Worm (Caenorhabditis elegans) whole organism, L4 larva: ENCODE results near the gene C10E2.2.

Source experiments
- F37D6.2 ChIP-seq: sonication (generic microtip); optimal IDR thresholded peaks from 2 replicates; lab custom pipeline; 2016; ENCODE audit warnings: mild to moderate bottlenecking, missing genetic modification characterization, missing compliant biosample characterization
- ZK546.5 ChIP-seq, 2 experiments: sonication (generic microtip); optimal IDR thresholded peaks; 2 replicates each; lab custom pipeline; 2017; ENCODE audit warnings: missing biosample characterization in 2 of 2, missing genetic modification characterization in 2 of 2
- ctbp-1 ChIP-seq: fragments of 200-800 bp; sonication (Bioruptor generic); IDR thresholded peaks from 2 replicates; pipeline ENCODE4 v1.3.6; 2022; ENCODE audit warnings: missing genetic modification reagents, missing genetic modification characterization, missing compliant biosample characterization
- dmd-6 ChIP-seq: fragments of 200-800 bp; sonication (Bioruptor generic); IDR thresholded peaks from 2 replicates; pipeline ENCODE4 v1.3.6; 2022; ENCODE audit warnings: missing genetic modification reagents, missing genetic modification characterization, missing compliant biosample characterization
- fkh-10 ChIP-seq: fragments of 150-350 bp; optimal IDR thresholded peaks from 2 replicates; lab custom pipeline; 2014; ENCODE audit warnings: missing biosample characterization, missing genetic modification reagents, missing genetic modification characterization
- fos-1 ChIP-seq: fragments of 150-350 bp; optimal IDR thresholded peaks from 2 replicates; lab custom pipeline; 2014; ENCODE audit warnings: missing biosample characterization, missing genetic modification characterization
- hlh-11 ChIP-seq: fragments of 200-800 bp; sonication (Bioruptor generic); optimal IDR thresholded peaks from 2 replicates; lab custom pipeline; 2018; ENCODE audit warnings: mild to moderate bottlenecking, missing genetic modification characterization, missing compliant biosample characterization
- hlh-30 ChIP-seq: sonication (generic microtip); optimal IDR thresholded peaks from 2 replicates; lab custom pipeline; 2017; ENCODE audit warnings: antibody characterized with exemption, mild to moderate bottlenecking, missing genetic modification characterization, missing compliant biosample characterization; ENCODE audit not compliant: insufficient read depth
- jun-1 ChIP-seq: fragments of 150-350 bp; optimal IDR thresholded peaks from 2 replicates; lab custom pipeline; 2014; ENCODE audit warnings: missing biosample characterization, missing genetic modification reagents, missing genetic modification characterization
- mdl-1 ChIP-seq, 2 experiments: fragments of 150-350 bp in 1 of 2; sonication (generic microtip) in 1 of 2; optimal IDR thresholded peaks; 2 replicates each; lab custom pipeline; 2014 to 2017; ENCODE audit warnings: missing biosample characterization in 2 of 2, missing genetic modification characterization in 2 of 2
- mep-1 ChIP-seq: fragments of 150-350 bp; sonication (generic microtip); optimal IDR thresholded peaks from 3 replicates; lab custom pipeline; 2014; ENCODE audit warnings: missing biosample characterization, missing genetic modification characterization
- nhr-10 ChIP-seq: fragments of 150-350 bp; optimal IDR thresholded peaks from 2 replicates; lab custom pipeline; 2014; ENCODE audit warnings: missing biosample characterization, missing genetic modification characterization
- nhr-111 ChIP-seq: fragments of 200-800 bp; sonication (Bioruptor generic); optimal IDR thresholded peaks from 2 replicates; lab custom pipeline; 2018; ENCODE audit warnings: mild to moderate bottlenecking, missing genetic modification characterization, missing compliant biosample characterization
- nhr-28 ChIP-seq: fragments of 150-350 bp; optimal IDR thresholded peaks from 2 replicates; lab custom pipeline; 2014; ENCODE audit warnings: missing biosample characterization, missing genetic modification characterization
- nhr-6 ChIP-seq: fragments of 150-350 bp; optimal IDR thresholded peaks from 2 replicates; lab custom pipeline; 2014; ENCODE audit warnings: missing biosample characterization, missing genetic modification characterization
- nhr-76 ChIP-seq: fragments of 150-350 bp; optimal IDR thresholded peaks from 2 replicates; lab custom pipeline; 2014; ENCODE audit warnings: missing biosample characterization, missing genetic modification characterization
- pha-4 ChIP-seq, 2 experiments: fragments of 150-350 bp in 1 of 2; fragments of 200-800 bp in 1 of 2; sonication (Bioruptor generic) in 1 of 2; IDR thresholded peaks in 1 of 2; optimal IDR thresholded peaks in 1 of 2; 2 replicates each; pipeline versions ENCODE4 v1.3.6 to Lab custom; 2014 to 2022; ENCODE audit warnings: missing genetic modification characterization in 2 of 2, missing genetic modification reagents in 2 of 2, missing biosample characterization in 1 of 2, missing compliant biosample characterization in 1 of 2
- tag-97 ChIP-seq: fragments of 200-800 bp; sonication (Bioruptor generic); IDR thresholded peaks from 2 replicates; pipeline ENCODE4 v1.3.6; 2022; ENCODE audit warnings: missing genetic modification characterization, missing compliant biosample characterization
- unc-62 ChIP-seq, 3 experiments: fragments of 150-350 bp in 1 of 3; sonication (generic microtip); optimal IDR thresholded peaks in 2 of 3; peaks in 1 of 3; 1 replicate in 1 of 3; 2 replicates in 2 of 3; lab custom pipeline; 2014 to 2017; ENCODE audit warnings: missing biosample characterization in 3 of 3, missing genetic modification characterization in 3 of 3, missing genetic modification reagents in 3 of 3, missing genotype in 1 of 3
- zag-1 ChIP-seq: fragments of 150-350 bp; optimal IDR thresholded peaks from 2 replicates; lab custom pipeline; 2014; ENCODE audit warnings: missing biosample characterization, missing genetic modification characterization
- zfp-2 ChIP-seq: sonication (generic microtip); optimal IDR thresholded peaks from 2 replicates; lab custom pipeline; 2016; ENCODE audit warnings: mild to moderate bottlenecking, missing genetic modification characterization, missing compliant biosample characterization
- ztf-11 ChIP-seq: fragments of 150-350 bp; optimal IDR thresholded peaks from 2 replicates; lab custom pipeline; 2014; ENCODE audit warnings: missing biosample characterization, missing genetic modification characterization
- ztf-7 ChIP-seq: fragments of 150-350 bp; optimal IDR thresholded peaks from 2 replicates; lab custom pipeline; 2014; ENCODE audit warnings: missing biosample characterization, missing genetic modification characterization

C10E2.2 gene

DNA sequence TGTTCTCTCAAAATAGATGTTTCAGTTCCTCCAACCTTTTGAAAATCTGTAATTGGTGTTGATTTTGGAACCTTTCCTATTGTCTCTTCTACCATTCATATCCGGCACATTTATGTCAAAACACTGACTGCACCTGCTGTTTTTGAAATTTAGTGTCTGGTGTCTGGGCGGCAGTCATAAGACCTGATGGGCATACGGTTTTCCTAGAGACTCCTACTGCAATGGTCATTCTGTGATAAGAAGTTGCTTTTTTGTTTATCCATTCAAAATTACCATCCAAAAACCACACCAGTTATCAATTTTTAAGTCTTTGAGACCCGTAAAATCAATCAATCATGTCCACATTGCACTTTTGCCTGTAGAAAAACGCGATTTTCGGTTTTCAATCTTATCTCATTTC lies 53.6 kb downstream of the C10E2.2 start (continued):
- peak; percentile 78 for TF ChIP-seq hlh-11 (tag; lab: Kevin White, UChicago)
- TF ChIP-seq ztf-7: no peak
- no peak for TF ChIP-seq fos-1 (tag; lab: Kevin White, UChicago)
- TF ChIP-seq ztf-11 (tag; lab: Kevin White, UChicago): no peak
- TF ChIP-seq hlh-30 (tag; lab: Kevin White, UChicago): peak; percentile 72
- TF ChIP-seq ctbp-1 (GFP tag; lab: Robert Waterston, UW): no peak
- peak; percentile 9; the same call in 1 of the 2 replicates for TF ChIP-seq pha-4 (GFP tag; IDR thresholded peaks at IDR 0.05; lab: Robert Waterston, UW)
- TF ChIP-seq pha-4 (tag; optimal IDR thresholded peaks at IDR 0.05; lab: Kevin White, UChicago): no peak
- TF ChIP-seq nhr-111 (GFP tag; lab: Kevin White, UChicago): no peak
- no peak for TF ChIP-seq nhr-6 (tag; lab: Kevin White, UChicago)
- no peak for TF ChIP-seq nhr-76
- TF ChIP-seq F37D6.2: no peak
- TF ChIP-seq fkh-10 (GFP tag; lab: Kevin White, UChicago): no peak
- TF ChIP-seq tag-97 (GFP tag; lab: Robert Waterston, UW): no peak
- TF ChIP-seq dmd-6 (GFP tag; lab: Robert Waterston, UW): peak; percentile 34
- TF ChIP-seq mep-1 (tag; lab: Kevin White, UChicago): no peak
- no peak for TF ChIP-seq zfp-2 (tag; lab: Kevin White, UChicago)
- peak; percentile 51 for TF ChIP-seq nhr-28 (tag; lab: Kevin White, UChicago)
- no peak for TF ChIP-seq zag-1
- TF ChIP-seq mdl-1 (tag; optimal IDR thresholded peaks at IDR 0.05; lab: Kevin White, UChicago): no peak
- no peak for TF ChIP-seq ZK546.5 (tag; optimal IDR thresholded peaks at IDR 0.05; lab: Kevin White, UChicago)
- TF ChIP-seq nhr-10 (tag; lab: Kevin White, UChicago): no peak
- TF ChIP-seq jun-1 (tag; lab: Kevin White, UChicago): no peak
- TF ChIP-seq unc-62 (GFP tag; optimal IDR thresholded peaks at IDR 0.05 in 1 of 2; lab: Kevin White, UChicago): peak in 1 of 2 experiments; percentile 96
- TF ChIP-seq unc-62 (tag; optimal IDR thresholded peaks at IDR 0.05; lab: Kevin White, UChicago): no peak
